Fruit fly (Drosophila melanogaster): Measurements from ENCODE around the gene CG12990.

- TF ChIP-seq CG4496 (GFP tag; IDR thresholded peaks at IDR 0.05): peak; percentile 60; the same call in 2 of the 3 replicates
- TF ChIP-seq gl (tag; optimal IDR thresholded peaks at IDR 0.05): no peak
- no peak for TF ChIP-seq CG8301 (tag; optimal IDR thresholded peaks at IDR 0.05)
- TF ChIP-seq CG14655 (GFP tag; optimal IDR thresholded peaks at IDR 0.05): no peak
These were observed 22.5 kb upstream of the CG12990 start for dm6 chrX:17693981-17694872.

Measured in whole organism, pupa.